Worm (Caenorhabditis elegans) whole organism, late embryonic: ENCODE data around the gene mdt-11.
A peak's percentile ranks its signal among the peaks of the same experiment; 100 is the strongest.

Experiments
- C38D4.7 ChIP-seq: fragments of 200-800 bp; sonication (Bioruptor generic); optimal IDR thresholded peaks from 2 replicates; lab custom pipeline; 2018; ENCODE audit warnings: mild to moderate bottlenecking, missing genetic modification characterization, moderate library complexity, missing compliant biosample characterization
- F13H6.1 ChIP-seq: sonication (generic microtip); optimal IDR thresholded peaks from 2 replicates; lab custom pipeline; 2016; ENCODE audit warnings: missing genetic modification characterization, missing compliant biosample characterization
- K02D7.2 ChIP-seq: sonication (generic microtip); optimal IDR thresholded peaks from 2 replicates; lab custom pipeline; 2017; ENCODE audit warnings: mild to moderate bottlenecking, missing genetic modification characterization, missing compliant biosample characterization
- K09A11.1 ChIP-seq: sonication (generic microtip); optimal IDR thresholded peaks from 2 replicates; lab custom pipeline; 2017; ENCODE audit warnings: antibody characterized with exemption, mild to moderate bottlenecking, missing genetic modification characterization, missing compliant biosample characterization; ENCODE audit not compliant: insufficient read depth
- T23F11.4 ChIP-seq: fragments of 200-800 bp; sonication (Bioruptor generic); optimal IDR thresholded peaks from 2 replicates; lab custom pipeline; 2018; ENCODE audit warnings: mild to moderate bottlenecking, missing genetic modification characterization, missing compliant biosample characterization
- Y22D7AL.16 ChIP-seq: sonication (generic microtip); optimal IDR thresholded peaks from 2 replicates; lab custom pipeline; 2016; ENCODE audit warnings: missing genetic modification characterization, missing compliant biosample characterization
- ahr-1 ChIP-seq: sonication (generic microtip); optimal IDR thresholded peaks from 2 replicates; lab custom pipeline; 2016; ENCODE audit warnings: missing genetic modification characterization, missing compliant biosample characterization
- ceh-14 ChIP-seq: sonication (generic microtip); optimal IDR thresholded peaks from 2 replicates; lab custom pipeline; 2016; ENCODE audit warnings: missing genotype, missing genetic modification characterization, missing compliant biosample characterization
- ceh-2 ChIP-seq: sonication (generic microtip); optimal IDR thresholded peaks from 2 replicates; lab custom pipeline; 2016; ENCODE audit warnings: missing genotype, missing genetic modification characterization, missing compliant biosample characterization
- ceh-22 ChIP-seq: sonication (generic microtip); optimal IDR thresholded peaks from 2 replicates; lab custom pipeline; 2017; ENCODE audit warnings: missing biosample characterization, missing genetic modification characterization
- ceh-24 ChIP-seq: sonication (generic microtip); optimal IDR thresholded peaks from 2 replicates; lab custom pipeline; 2016; ENCODE audit warnings: mild to moderate bottlenecking, missing genetic modification characterization, missing compliant biosample characterization
- ceh-30 ChIP-seq: fragments of 150-350 bp; optimal IDR thresholded peaks from 2 replicates; lab custom pipeline; 2014; ENCODE audit warnings: missing biosample characterization, missing genetic modification characterization
- ceh-31 ChIP-seq: sonication (generic microtip); optimal IDR thresholded peaks from 2 replicates; lab custom pipeline; 2016; ENCODE audit warnings: missing genetic modification characterization, missing compliant biosample characterization
- ceh-34 ChIP-seq: sonication (generic microtip); optimal IDR thresholded peaks from 2 replicates; lab custom pipeline; 2016; ENCODE audit warnings: mild to moderate bottlenecking, missing genetic modification characterization, missing compliant biosample characterization
- ceh-48 ChIP-seq: sonication (generic microtip); optimal IDR thresholded peaks from 2 replicates; lab custom pipeline; 2016; ENCODE audit warnings: missing genetic modification characterization, inconsistent platforms, missing compliant biosample characterization
- ceh-6 ChIP-seq: fragments of 200-800 bp; sonication (Bioruptor generic); optimal IDR thresholded peaks from 2 replicates; lab custom pipeline; 2018; ENCODE audit warnings: mild to moderate bottlenecking, missing genetic modification characterization, missing compliant biosample characterization
- ceh-9 ChIP-seq: sonication (generic microtip); optimal IDR thresholded peaks from 2 replicates; lab custom pipeline; 2016; ENCODE audit warnings: mild to moderate bottlenecking, missing genetic modification characterization, inconsistent platforms, missing compliant biosample characterization
- che-1 ChIP-seq: sonication (generic microtip); optimal IDR thresholded peaks from 2 replicates; lab custom pipeline; 2016; ENCODE audit warnings: mild to moderate bottlenecking, missing genetic modification characterization, missing compliant biosample characterization
- dmd-4 ChIP-seq: sonication (generic microtip); optimal IDR thresholded peaks from 2 replicates; lab custom pipeline; 2016; ENCODE audit warnings: borderline replicate concordance, missing genetic modification characterization, missing compliant biosample characterization
- dve-1 ChIP-seq: sonication (generic microtip); optimal IDR thresholded peaks from 2 replicates; lab custom pipeline; 2017; ENCODE audit warnings: antibody characterized with exemption, mild to moderate bottlenecking, missing genetic modification characterization, missing compliant biosample characterization
- elt-4 ChIP-seq: sonication (generic microtip); optimal IDR thresholded peaks from 2 replicates; lab custom pipeline; 2016; ENCODE audit warnings: missing genetic modification characterization, missing compliant biosample characterization
- ets-4 ChIP-seq: sonication (generic microtip); optimal IDR thresholded peaks from 2 replicates; lab custom pipeline; 2016; ENCODE audit warnings: missing genetic modification characterization, missing compliant biosample characterization
- eyg-1 ChIP-seq: sonication (generic microtip); optimal IDR thresholded peaks from 2 replicates; lab custom pipeline; 2016; ENCODE audit warnings: missing genotype, missing genetic modification characterization, missing compliant biosample characterization
- fax-1 ChIP-seq: sonication (generic microtip); optimal IDR thresholded peaks from 2 replicates; lab custom pipeline; 2016; ENCODE audit warnings: missing genotype, missing genetic modification characterization, missing compliant biosample characterization
- fkh-10 ChIP-seq: fragments of 150-350 bp; optimal IDR thresholded peaks from 2 replicates; lab custom pipeline; 2014; ENCODE audit warnings: missing biosample characterization, missing genetic modification reagents, missing genetic modification characterization
- fkh-6 ChIP-seq: sonication (generic microtip); optimal IDR thresholded peaks from 2 replicates; lab custom pipeline; 2016; ENCODE audit warnings: missing genetic modification characterization, missing compliant biosample characterization
- gmeb-2 ChIP-seq: sonication (generic microtip); optimal IDR thresholded peaks from 2 replicates; lab custom pipeline; 2016; ENCODE audit warnings: missing genetic modification characterization, inconsistent platforms, missing compliant biosample characterization
- hlh-13 ChIP-seq: fragments of 200-800 bp; sonication (Bioruptor generic); optimal IDR thresholded peaks from 2 replicates; lab custom pipeline; 2018; ENCODE audit warnings: mild to moderate bottlenecking, missing genetic modification characterization, missing compliant biosample characterization
- hlh-15 ChIP-seq: sonication (generic microtip); optimal IDR thresholded peaks from 2 replicates; lab custom pipeline; 2016; ENCODE audit warnings: missing genetic modification characterization, missing compliant biosample characterization
- hlh-30 ChIP-seq: sonication (generic microtip); optimal IDR thresholded peaks from 2 replicates; lab custom pipeline; 2017; ENCODE audit warnings: antibody characterized with exemption, missing genetic modification characterization, missing compliant biosample characterization; ENCODE audit not compliant: insufficient read depth
- hlh-6 ChIP-seq: sonication (generic microtip); optimal IDR thresholded peaks from 2 replicates; lab custom pipeline; 2016; ENCODE audit warnings: missing genotype, missing genetic modification characterization, missing compliant biosample characterization
- lin-11 ChIP-seq: fragments of 200-800 bp; sonication (Bioruptor generic); optimal IDR thresholded peaks from 2 replicates; lab custom pipeline; 2018; ENCODE audit warnings: mild to moderate bottlenecking, missing genetic modification characterization, missing compliant biosample characterization
- madf-2 ChIP-seq: sonication (generic microtip); optimal IDR thresholded peaks from 2 replicates; lab custom pipeline; 2017; ENCODE audit warnings: missing genetic modification characterization, missing compliant biosample characterization
- mec-3 ChIP-seq: sonication (generic microtip); optimal IDR thresholded peaks from 2 replicates; lab custom pipeline; 2016; ENCODE audit warnings: borderline replicate concordance, missing genetic modification characterization, missing compliant biosample characterization
- nfya-1 ChIP-seq: sonication (generic microtip); optimal IDR thresholded peaks from 2 replicates; lab custom pipeline; 2017; ENCODE audit warnings: missing genetic modification characterization, mild to moderate bottlenecking, missing compliant biosample characterization, antibody characterized with exemption, moderate library complexity
- nhr-11 ChIP-seq: fragments of 150-350 bp; optimal IDR thresholded peaks from 2 replicates; lab custom pipeline; 2014; ENCODE audit warnings: missing biosample characterization, missing genetic modification characterization
- pag-3 ChIP-seq: sonication (generic microtip); optimal IDR thresholded peaks from 2 replicates; lab custom pipeline; 2016; ENCODE audit warnings: missing compliant biosample characterization, missing genetic modification characterization, borderline replicate concordance
- pha-2 ChIP-seq: sonication (generic microtip); optimal IDR thresholded peaks from 2 replicates; lab custom pipeline; 2017; ENCODE audit warnings: mild to moderate bottlenecking, missing genetic modification characterization, missing compliant biosample characterization
- pros-1 ChIP-seq: fragments of 150-350 bp; optimal IDR thresholded peaks from 2 replicates; lab custom pipeline; 2014; ENCODE audit warnings: missing biosample characterization, missing genetic modification reagents, missing genetic modification characterization
- ref-2 ChIP-seq: sonication (generic microtip); optimal IDR thresholded peaks from 2 replicates; lab custom pipeline; 2016; ENCODE audit warnings: missing genetic modification characterization, missing compliant biosample characterization
- rnt-1 ChIP-seq: sonication (generic microtip); optimal IDR thresholded peaks from 2 replicates; lab custom pipeline; 2016; ENCODE audit warnings: missing genetic modification characterization, missing compliant biosample characterization
- sdc-2 ChIP-seq: sonication (generic microtip); optimal IDR thresholded peaks from 2 replicates; lab custom pipeline; 2016; ENCODE audit warnings: missing genotype, missing genetic modification characterization, missing compliant biosample characterization
- sox-2 ChIP-seq: fragments of 200-800 bp; sonication (Bioruptor generic); IDR thresholded peaks from 2 replicates; pipeline ENCODE4 v1.3.6; 2022; ENCODE audit warnings: missing genetic modification reagents, missing genetic modification characterization, missing compliant biosample characterization
- sox-4 ChIP-seq: sonication (generic microtip); optimal IDR thresholded peaks from 2 replicates; lab custom pipeline; 2017; ENCODE audit warnings: mild to moderate bottlenecking, missing genetic modification characterization, inconsistent platforms, missing compliant biosample characterization
- tbx-2 ChIP-seq: sonication (generic microtip); optimal IDR thresholded peaks from 2 replicates; lab custom pipeline; 2016; ENCODE audit warnings: missing genetic modification characterization, missing compliant biosample characterization
- tbx-7 ChIP-seq: sonication (generic microtip); optimal IDR thresholded peaks from 2 replicates; lab custom pipeline; 2016; ENCODE audit warnings: missing genotype, missing genetic modification characterization, missing compliant biosample characterization
- ttx-3 ChIP-seq: sonication (generic microtip); optimal IDR thresholded peaks from 2 replicates; lab custom pipeline; 2016; ENCODE audit warnings: missing genetic modification reagents, missing genetic modification characterization, missing compliant biosample characterization
- unc-42 ChIP-seq: sonication (generic microtip); optimal IDR thresholded peaks from 2 replicates; lab custom pipeline; 2016; ENCODE audit warnings: missing genotype, missing genetic modification characterization, missing compliant biosample characterization
- unc-55 ChIP-seq: sonication (generic microtip); optimal IDR thresholded peaks from 2 replicates; lab custom pipeline; 2017; ENCODE audit warnings: missing biosample characterization, missing genetic modification reagents, missing genetic modification characterization
- unc-86 ChIP-seq: sonication (generic microtip); optimal IDR thresholded peaks from 2 replicates; lab custom pipeline; 2016; ENCODE audit warnings: missing genetic modification characterization, missing compliant biosample characterization
- zip-5 ChIP-seq: sonication (generic microtip); optimal IDR thresholded peaks from 2 replicates; lab custom pipeline; 2016; ENCODE audit warnings: missing genetic modification characterization, missing compliant biosample characterization
- ztf-16 ChIP-seq: sonication (generic microtip); optimal IDR thresholded peaks from 2 replicates; lab custom pipeline; 2017; ENCODE audit warnings: missing genetic modification characterization, missing compliant biosample characterization

mdt-11 gene

ce11 chrIII:5018116-5018689 lies 2.8 kb upstream of the mdt-11 start, which contains the start of gene wip-1:
Gene wip-1, plus strand, starts transcription at chrIII:5018639.
- TF ChIP-seq nfya-1 (tag; lab: Kevin White, UChicago) (peak; percentile 94), dve-1 (tag; lab: Kevin White, UChicago) (peak; percentile 96), ceh-48 (tag; lab: Kevin White, UChicago) (peak; percentile 69), elt-4 (tag; lab: Kevin White, UChicago) (no peak), che-1 (tag; lab: Kevin White, UChicago) (peak; percentile 56), ttx-3 (peak; percentile 58), hlh-15 (peak; percentile 2), ceh-6 (peak; percentile 73), hlh-6 (peak; percentile 72), tbx-2 (peak; percentile 96), rnt-1 (tag; lab: Kevin White, UChicago) (peak; percentile 92), pag-3 (tag; lab: Kevin White, UChicago) (no peak), fkh-6 (tag; lab: Kevin White, UChicago) (peak; percentile 60), hlh-30 (tag; lab: Kevin White, UChicago) (peak; percentile 87), unc-86 (tag; lab: Kevin White, UChicago) (peak; percentile 71), ref-2 (tag; lab: Kevin White, UChicago) (peak; percentile 88), pros-1 (tag; lab: Kevin White, UChicago) (no peak), zip-5 (peak; percentile 41), dmd-4 (tag; lab: Kevin White, UChicago) (peak; percentile 15), sox-2 (no peak), ceh-2 (tag; lab: Kevin White, UChicago) (peak; percentile 69), sdc-2 (peak; percentile 79), ets-4 (tag; lab: Kevin White, UChicago) (peak; percentile 98), ceh-9 (tag; lab: Kevin White, UChicago) (no peak), lin-11 (tag; lab: Kevin White, UChicago) (no peak), fax-1 (peak; percentile 58), ceh-31 (tag; lab: Kevin White, UChicago) (peak; percentile 91), C38D4.7 (GFP tag; lab: Kevin White, UChicago) (peak; percentile 30), ztf-16 (tag; lab: Kevin White, UChicago) (peak; percentile 84), tbx-7 (tag; lab: Kevin White, UChicago) (peak; percentile 51), madf-2 (peak; percentile 81), ceh-30 (tag; lab: Kevin White, UChicago) (peak; percentile 77), nhr-11 (no peak), fkh-10 (no peak), Y22D7AL.16 (tag; lab: Kevin White, UChicago) (peak; percentile 17), sox-4 (tag; lab: Kevin White, UChicago) (peak; percentile 31), F13H6.1 (tag; lab: Kevin White, UChicago) (peak; percentile 80), gmeb-2 (peak; percentile 37), K02D7.2 (no peak), unc-55 (GFP tag; lab: Kevin White, UChicago) (peak; percentile 65), ceh-14 (tag; lab: Kevin White, UChicago) (peak; percentile 89), unc-42 (tag; lab: Kevin White, UChicago) (peak; percentile 66), pha-2 (tag; lab: Kevin White, UChicago) (peak; percentile 38), ceh-22 (tag; lab: Kevin White, UChicago) (no peak), ahr-1 (tag; lab: Kevin White, UChicago) (peak; percentile 32), ceh-34 (tag; lab: Kevin White, UChicago) (peak; percentile 94), hlh-13 (GFP tag; lab: Kevin White, UChicago) (no peak), T23F11.4 (peak; percentile 64), K09A11.1 (peak; percentile 80), ceh-24 (no peak), eyg-1 (tag; lab: Kevin White, UChicago) (peak; percentile 40), mec-3 (tag; lab: Kevin White, UChicago) (no peak)
